Fruit fly (Drosophila melanogaster): Measurements from ENCODE around the gene Cpr65Ax1.
A peak's percentile ranks its signal among the peaks of the same experiment; 100 is the strongest.

The Cpr65Ax1 gene

DNA sequence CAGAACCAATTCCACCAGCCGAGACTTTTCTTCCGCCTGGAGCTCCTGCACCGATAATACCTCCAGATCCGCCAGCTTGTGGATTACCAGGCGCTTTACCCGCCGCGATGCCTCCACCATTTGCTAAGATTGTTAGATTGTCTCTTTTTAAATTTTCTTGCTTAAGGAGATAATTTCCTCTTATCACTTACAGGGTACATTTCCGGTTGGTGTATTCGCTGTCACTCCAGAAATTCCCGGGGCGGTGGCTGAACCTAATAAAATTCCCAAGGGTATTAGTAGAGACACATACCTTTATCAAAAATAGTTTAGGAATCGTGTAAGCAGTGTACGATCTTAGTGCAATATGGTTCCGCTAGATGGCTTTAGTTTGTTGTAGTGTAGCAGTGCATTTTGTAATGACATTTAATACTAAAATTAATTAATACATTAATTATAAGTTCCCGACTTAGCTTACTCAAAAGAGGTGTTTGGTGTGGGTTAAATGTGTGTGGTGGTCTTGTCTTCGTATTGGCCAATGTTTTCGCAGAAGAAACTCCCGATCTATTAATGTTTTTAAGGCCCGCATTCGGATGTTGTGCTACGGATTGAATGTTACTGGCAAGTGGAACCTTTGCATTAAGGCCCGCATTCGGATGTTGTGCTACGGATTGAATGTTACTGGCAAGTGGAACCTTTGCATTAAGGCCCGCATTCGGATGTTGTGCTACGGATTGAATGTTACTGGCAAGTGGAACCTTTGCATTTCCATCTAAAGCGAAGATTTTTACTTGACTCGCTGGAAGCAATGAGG lies 23.0 kb downstream of the Cpr65Ax1 start (continued):
- peak; percentile 54 for TF ChIP-seq salm (tag; optimal IDR thresholded peaks at IDR 0.05)
- TF ChIP-seq CG13894 (tag; optimal IDR thresholded peaks at IDR 0.05), result no peak
- TF ChIP-seq CkIIα-i1 (GFP tag; IDR thresholded peaks at IDR 0.05), result no peak; the same call in 1 of the 2 replicates
- TF ChIP-seq pnt (GFP tag; optimal IDR thresholded peaks at IDR 0.05), result no peak
- TF ChIP-seq HLH54F (GFP tag; optimal IDR thresholded peaks at IDR 0.05), result no peak
- peak; percentile 19; the same call in 1 of the 2 replicates for TF ChIP-seq CG4730 (GFP tag; IDR thresholded peaks at IDR 0.05)
- peak; percentile 4 for TF ChIP-seq CG3838 (GFP tag; optimal IDR thresholded peaks at IDR 0.05)
- TF ChIP-seq CG12155 (GFP tag; optimal IDR thresholded peaks at IDR 0.05), result peak; percentile 59
- TF ChIP-seq CG3281 (GFP tag; optimal IDR thresholded peaks at IDR 0.05), result peak; percentile 84
- TF ChIP-seq en (GFP tag; optimal IDR thresholded peaks at IDR 0.05), result peak; percentile 77
- peak; percentile 59 for TF ChIP-seq Oaz (GFP tag; IDR thresholded peaks at IDR 0.05)
- TF ChIP-seq Poxn (GFP tag; IDR thresholded peaks at IDR 0.05), result no peak
- TF ChIP-seq sisA (GFP tag; IDR thresholded peaks at IDR 0.05), result no peak
- TF ChIP-seq bowl (GFP tag; IDR thresholded peaks at IDR 0.05), result peak; percentile 61; the same call in 1 of the 2 replicates
- TF ChIP-seq pb (GFP tag; optimal IDR thresholded peaks at IDR 0.05), result peak; percentile 84
- peak; percentile 88 for TF ChIP-seq CG7357 (GFP tag; IDR thresholded peaks at IDR 0.05)
- TF ChIP-seq crp (GFP tag; optimal IDR thresholded peaks at IDR 0.05), result peak in 1 of 2 experiments; percentile 22
- peak; percentile 96 for TF ChIP-seq ssp (GFP tag; IDR thresholded peaks at IDR 0.05)
- peak; percentile 52 for TF ChIP-seq btn (GFP tag; optimal IDR thresholded peaks at IDR 0.05)
- peak; percentile 23 for TF ChIP-seq CG14965 (GFP tag; optimal IDR thresholded peaks at IDR 0.05; ENCODE audit: borderline replicate concordance)
- TF ChIP-seq CG11695 (GFP tag; IDR thresholded peaks at IDR 0.05), result peak; percentile 81
- TF ChIP-seq CrebB (tag; optimal IDR thresholded peaks at IDR 0.05), result peak; percentile 65
- peak; percentile 62 for TF ChIP-seq Sry-β (GFP tag; optimal IDR thresholded peaks at IDR 0.05)
- TF ChIP-seq eve (GFP tag; optimal IDR thresholded peaks at IDR 0.05), result no peak
- peak; percentile 22; the same call in 1 of the 3 replicates for TF ChIP-seq row (GFP tag; IDR thresholded peaks at IDR 0.05)
- TF ChIP-seq sens (GFP tag), result peak; percentile 98
- no peak for TF ChIP-seq CG15073 (GFP tag; optimal IDR thresholded peaks at IDR 0.05)
- peak; percentile 83 for TF ChIP-seq ara (GFP tag; IDR thresholded peaks at IDR 0.05)
- no peak for TF ChIP-seq jigr1 (GFP tag; IDR thresholded peaks at IDR 0.05)
- peak; percentile 39 for TF ChIP-seq CoRest (tag; optimal IDR thresholded peaks at IDR 0.05)
- TF ChIP-seq CG7963 (GFP tag; IDR thresholded peaks at IDR 0.05; ENCODE audit: partially characterized antibody), result no peak
- no peak for TF ChIP-seq gt (GFP tag; IDR thresholded peaks at IDR 0.05)
- TF ChIP-seq CG7786 (GFP tag; optimal IDR thresholded peaks at IDR 0.05), result no peak
- TF ChIP-seq Opbp (GFP tag; IDR thresholded peaks at IDR 0.05; ENCODE audit: partially characterized antibody), result no peak
- TF ChIP-seq cwo (GFP tag; optimal IDR thresholded peaks at IDR 0.05), result peak; percentile 25
- TF ChIP-seq psq (GFP tag; optimal IDR thresholded peaks at IDR 0.05), result no peak
- TF ChIP-seq Dfd (GFP tag; optimal IDR thresholded peaks at IDR 0.05), result peak in 1 of 2 experiments; percentile 83
- TF ChIP-seq Gsc (GFP tag; IDR thresholded peaks at IDR 0.05), result no peak
- peak; percentile 72 for TF ChIP-seq nerfin-1 (tag; optimal IDR thresholded peaks at IDR 0.05)
- TF ChIP-seq CG9932 (GFP tag; IDR thresholded peaks at IDR 0.05), result peak; percentile 59; the same call in 1 of the 2 replicates
- TF ChIP-seq aop (GFP tag; IDR thresholded peaks at IDR 0.05), result no peak
- peak; percentile 16 for TF ChIP-seq CG9876 (GFP tag; optimal IDR thresholded peaks at IDR 0.05)
- TF ChIP-seq exex (tag; optimal IDR thresholded peaks at IDR 0.05), result no peak
- peak; percentile 62 for TF ChIP-seq tap (tag; optimal IDR thresholded peaks at IDR 0.05)
- TF ChIP-seq CG12942 (GFP tag; optimal IDR thresholded peaks at IDR 0.05), result no peak
- peak; percentile 69; the same call in 1 of the 2 replicates for TF ChIP-seq CG10959 (GFP tag; IDR thresholded peaks at IDR 0.05)
- TF ChIP-seq croc (GFP tag; conservative IDR thresholded peaks at IDR 0.05), result peak; percentile 42; the same call in 1 of the 3 replicates
- TF ChIP-seq Awh (GFP tag; IDR thresholded peaks at IDR 0.05), result peak; percentile 90
- TF ChIP-seq CG5245 (GFP tag; optimal IDR thresholded peaks at IDR 0.05), result peak; percentile 69
- peak; percentile 69 for TF ChIP-seq CG10274 (GFP tag; optimal IDR thresholded peaks at IDR 0.05)
